Worm (Caenorhabditis elegans) whole organism, mixed stage, embryonic: ENCODE results near the gene ttll-12.

Experiments
- blmp-1 ChIP-seq: fragments of 150-350 bp; optimal IDR thresholded peaks from 2 replicates; lab custom pipeline; 2014; ENCODE audit warnings: missing biosample characterization, missing genetic modification characterization
- drap-1 ChIP-seq: fragments of 200-800 bp; sonication (Bioruptor generic); optimal IDR thresholded peaks from 3 replicates; lab custom pipeline; 2018; ENCODE audit warnings: mild to moderate bottlenecking, missing genetic modification characterization, missing compliant biosample characterization
- nhr-12 ChIP-seq: fragments of 150-350 bp; optimal IDR thresholded peaks from 2 replicates; lab custom pipeline; 2014; ENCODE audit warnings: missing biosample characterization, missing genetic modification characterization
- nhr-237 ChIP-seq: fragments of 150-350 bp; optimal IDR thresholded peaks from 2 replicates; lab custom pipeline; 2014; ENCODE audit warnings: missing biosample characterization, missing genetic modification characterization
- nhr-28 ChIP-seq: fragments of 150-350 bp; optimal IDR thresholded peaks from 2 replicates; lab custom pipeline; 2014; ENCODE audit warnings: missing biosample characterization, missing genetic modification characterization
- pha-4 ChIP-seq: fragments of 150-350 bp; optimal IDR thresholded peaks from 2 replicates; lab custom pipeline; 2018; ENCODE audit warnings: missing biosample characterization, missing genetic modification reagents, missing genetic modification characterization
- snpc-4 ChIP-seq: fragments of 150-350 bp; optimal IDR thresholded peaks from 2 replicates; lab custom pipeline; 2014; ENCODE audit warnings: missing biosample characterization, missing genetic modification characterization
- sptf-1 ChIP-seq: sonication (generic microtip); optimal IDR thresholded peaks from 2 replicates; lab custom pipeline; 2017; ENCODE audit warnings: mild to moderate bottlenecking, missing genetic modification characterization, moderate library complexity, missing compliant biosample characterization
- unc-62 ChIP-seq: fragments of 150-350 bp; optimal IDR thresholded peaks from 2 replicates; lab custom pipeline; 2014; ENCODE audit warnings: missing biosample characterization, missing genetic modification reagents, missing genetic modification characterization
- ztf-11 ChIP-seq: fragments of 150-350 bp; optimal IDR thresholded peaks from 2 replicates; lab custom pipeline; 2014; ENCODE audit warnings: missing biosample characterization, missing genetic modification characterization

DNA sequence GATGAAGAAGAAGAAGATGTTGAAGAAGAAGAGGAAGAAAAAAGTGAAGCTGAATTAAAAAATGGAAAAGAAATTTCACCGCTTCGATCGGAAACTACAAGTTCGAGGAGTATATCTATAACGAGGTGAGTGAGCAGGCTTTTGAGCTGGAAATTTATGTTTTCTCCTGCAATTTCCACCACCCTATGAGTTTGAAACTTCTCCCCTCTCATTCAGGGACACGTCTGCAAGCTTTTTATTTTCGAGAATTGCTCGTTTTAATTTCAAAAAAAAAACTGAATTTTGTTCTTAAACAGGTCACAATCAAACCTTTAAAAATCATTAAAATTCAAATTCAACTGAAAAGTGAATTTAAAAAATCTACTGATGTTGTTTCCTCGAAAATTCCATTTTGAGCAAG is 23.5 kb downstream of the ttll-12 start:
- TF ChIP-seq nhr-12 (tag; lab: Kevin White, UChicago) (no peak), sptf-1 (tag; lab: Kevin White, UChicago) (no peak), ztf-11 (tag; lab: Kevin White, UChicago) (no peak), blmp-1 (tag; lab: Kevin White, UChicago) (no peak), drap-1 (GFP tag; lab: Kevin White, UChicago) (no peak), snpc-4 (tag; lab: Kevin White, UChicago) (no peak), nhr-28 (tag; lab: Kevin White, UChicago) (no peak), unc-62 (GFP tag; lab: Kevin White, UChicago) (no peak), nhr-237 (tag; lab: Kevin White, UChicago) (no peak), pha-4 (tag; lab: Kevin White, UChicago) (no peak)
